Worm (Caenorhabditis elegans) whole organism, L4 larva: ENCODE results near the gene spon-1.

Experiments
- D1046.2 ChIP-seq: fragments of 200-800 bp; sonication (Bioruptor generic); IDR thresholded peaks from 2 replicates; pipeline ENCODE4 v1.3.6; 2022; ENCODE audit warnings: missing genetic modification characterization, missing compliant biosample characterization
- F37D6.2 ChIP-seq: sonication (generic microtip); optimal IDR thresholded peaks from 2 replicates; lab custom pipeline; 2016; ENCODE audit warnings: mild to moderate bottlenecking, missing genetic modification characterization, missing compliant biosample characterization
- T26A8.4 ChIP-seq: fragments of 200-800 bp; sonication (Bioruptor generic); IDR thresholded peaks from 2 replicates; pipeline ENCODE4 v1.3.6; 2022; ENCODE audit warnings: missing genetic modification characterization, missing compliant biosample characterization
- aha-1 ChIP-seq: fragments of 150-350 bp; peaks from one replicate; lab custom pipeline; 2014; ENCODE audit warnings: missing biosample characterization, missing genetic modification characterization
- ama-1 ChIP-seq: fragments of 150-350 bp; optimal IDR thresholded peaks from 2 replicates; lab custom pipeline; 2014; ENCODE audit warnings: inconsistent platforms, mixed read lengths
- attf-4 ChIP-seq: sonication (generic microtip); optimal IDR thresholded peaks from 3 replicates; lab custom pipeline; 2017; ENCODE audit warnings: missing biosample characterization, missing genetic modification characterization
- ceh-20 ChIP-seq: fragments of 200-800 bp; sonication (Bioruptor generic); IDR thresholded peaks from 2 replicates; pipeline ENCODE4 v1.3.6; 2022; ENCODE audit warnings: missing genetic modification reagents, missing genetic modification characterization, missing compliant biosample characterization
- ceh-28 ChIP-seq: fragments of 150-350 bp; optimal IDR thresholded peaks from 2 replicates; lab custom pipeline; 2014; ENCODE audit warnings: missing biosample characterization, missing genetic modification reagents, missing genetic modification characterization
- ceh-44 ChIP-seq: fragments of 200-800 bp; sonication (Bioruptor generic); IDR thresholded peaks from 2 replicates; pipeline ENCODE4 v1.3.6; 2022; ENCODE audit warnings: missing genetic modification reagents, missing genetic modification characterization, missing compliant biosample characterization
- ctbp-1 ChIP-seq: fragments of 200-800 bp; sonication (Bioruptor generic); IDR thresholded peaks from 2 replicates; pipeline ENCODE4 v1.3.6; 2022; ENCODE audit warnings: missing genetic modification reagents, missing genetic modification characterization, missing compliant biosample characterization
- daf-12 ChIP-seq: fragments of 150-350 bp; optimal IDR thresholded peaks from 2 replicates; lab custom pipeline; 2014; ENCODE audit warnings: missing biosample characterization, missing genetic modification reagents, missing genetic modification characterization
- daf-8 ChIP-seq: fragments of 200-800 bp; sonication (Bioruptor generic); IDR thresholded peaks from 2 replicates; pipeline ENCODE4 v1.3.6; 2022; ENCODE audit warnings: missing genetic modification characterization, missing compliant biosample characterization
- dmd-6 ChIP-seq: fragments of 200-800 bp; sonication (Bioruptor generic); IDR thresholded peaks from 2 replicates; pipeline ENCODE4 v1.3.6; 2022; ENCODE audit warnings: missing genetic modification reagents, missing genetic modification characterization, missing compliant biosample characterization
- dmd-9 ChIP-seq: fragments of 200-800 bp; sonication (Bioruptor generic); IDR thresholded peaks from 2 replicates; pipeline ENCODE4 v1.3.6; 2022; ENCODE audit warnings: missing genetic modification reagents, missing genetic modification characterization, missing compliant biosample characterization
- duxl-1 ChIP-seq: sonication (generic microtip); optimal IDR thresholded peaks from 2 replicates; lab custom pipeline; 2016; ENCODE audit warnings: mild to moderate bottlenecking, missing genetic modification characterization, moderate library complexity, missing compliant biosample characterization; ENCODE audit not compliant: poor library complexity
- dve-1 ChIP-seq: sonication (generic microtip); optimal IDR thresholded peaks from 2 replicates; lab custom pipeline; 2017; ENCODE audit warnings: antibody characterized with exemption, mild to moderate bottlenecking, missing genetic modification characterization, missing compliant biosample characterization; ENCODE audit not compliant: insufficient read depth
- egl-43 ChIP-seq: fragments of 200-800 bp; sonication (Bioruptor generic); IDR thresholded peaks from 2 replicates; pipeline ENCODE4 v1.3.6; 2022; ENCODE audit warnings: missing genetic modification reagents, missing genetic modification characterization, missing compliant biosample characterization
- gei-8 ChIP-seq: fragments of 200-800 bp; sonication (Bioruptor generic); optimal IDR thresholded peaks from 2 replicates; lab custom pipeline; 2018; ENCODE audit warnings: mild to moderate bottlenecking, missing genetic modification characterization, missing compliant biosample characterization
- hif-1 ChIP-seq, 2 experiments: sonication (generic microtip); optimal IDR thresholded peaks; 2 replicates each; lab custom pipeline; 2016 to 2017; ENCODE audit warnings: missing compliant biosample characterization in 2 of 2, missing genetic modification characterization in 2 of 2, missing genetic modification reagents in 2 of 2, missing genotype in 2 of 2, mild to moderate bottlenecking in 1 of 2
- hlh-11 ChIP-seq: fragments of 200-800 bp; sonication (Bioruptor generic); optimal IDR thresholded peaks from 2 replicates; lab custom pipeline; 2018; ENCODE audit warnings: mild to moderate bottlenecking, missing genetic modification characterization, missing compliant biosample characterization
- hmg-1.1 ChIP-seq: fragments of 200-800 bp; sonication (Bioruptor generic); IDR thresholded peaks from 2 replicates; pipeline ENCODE4 v1.3.6; 2022; ENCODE audit warnings: missing genetic modification reagents, missing genetic modification characterization, missing compliant biosample characterization
- jun-1 ChIP-seq: fragments of 150-350 bp; optimal IDR thresholded peaks from 2 replicates; lab custom pipeline; 2014; ENCODE audit warnings: missing biosample characterization, missing genetic modification reagents, missing genetic modification characterization
- lin-13 ChIP-seq: fragments of 150-350 bp; optimal IDR thresholded peaks from 2 replicates; lab custom pipeline; 2014; ENCODE audit warnings: missing biosample characterization, missing genetic modification reagents, missing genetic modification characterization
- lir-3 ChIP-seq: sonication (generic microtip); optimal IDR thresholded peaks from 2 replicates; lab custom pipeline; 2016; ENCODE audit warnings: mild to moderate bottlenecking, missing genetic modification characterization, missing compliant biosample characterization
- lsy-2 ChIP-seq, 2 experiments: fragments of 150-350 bp in 1 of 2; sonication (generic microtip) in 1 of 2; optimal IDR thresholded peaks; 2 replicates each; lab custom pipeline; 2014 to 2017; ENCODE audit warnings: missing biosample characterization in 2 of 2, missing genetic modification characterization in 2 of 2
- madf-5 ChIP-seq, 2 experiments: fragments of 200-800 bp; sonication (Bioruptor generic); IDR thresholded peaks; 2 replicates each; pipeline ENCODE4 v1.3.6; 2022; ENCODE audit warnings: missing compliant biosample characterization in 2 of 2, missing genetic modification characterization in 2 of 2
- madf-9 ChIP-seq: fragments of 200-800 bp; sonication (Bioruptor generic); conservative IDR thresholded peaks from 2 replicates; pipeline ENCODE4 v1.3.6; 2022; ENCODE audit warnings: missing genetic modification reagents, missing genetic modification characterization, missing compliant biosample characterization
- mep-1 ChIP-seq: fragments of 150-350 bp; sonication (generic microtip); optimal IDR thresholded peaks from 3 replicates; lab custom pipeline; 2014; ENCODE audit warnings: missing biosample characterization, missing genetic modification characterization
- mes-2 ChIP-seq: sonication (generic microtip); optimal IDR thresholded peaks from 2 replicates; lab custom pipeline; 2016; ENCODE audit warnings: missing genotype, mild to moderate bottlenecking, missing genetic modification characterization, missing compliant biosample characterization; ENCODE audit not compliant: poor library complexity, severe bottlenecking
- nhr-10 ChIP-seq: fragments of 150-350 bp; optimal IDR thresholded peaks from 2 replicates; lab custom pipeline; 2014; ENCODE audit warnings: missing biosample characterization, missing genetic modification characterization
- nhr-11 ChIP-seq: fragments of 150-350 bp; optimal IDR thresholded peaks from 2 replicates; lab custom pipeline; 2014; ENCODE audit warnings: missing biosample characterization, missing genetic modification characterization
- nhr-28 ChIP-seq: fragments of 150-350 bp; optimal IDR thresholded peaks from 2 replicates; lab custom pipeline; 2014; ENCODE audit warnings: missing biosample characterization, missing genetic modification characterization
- nhr-41 ChIP-seq: fragments of 200-800 bp; sonication (Bioruptor generic); IDR thresholded peaks from 2 replicates; pipeline ENCODE4 v1.3.6; 2022; ENCODE audit warnings: missing genetic modification reagents, missing genetic modification characterization, missing compliant biosample characterization
- nhr-76 ChIP-seq: fragments of 150-350 bp; optimal IDR thresholded peaks from 2 replicates; lab custom pipeline; 2014; ENCODE audit warnings: missing biosample characterization, missing genetic modification characterization
- pqm-1 ChIP-seq: sonication (generic microtip); optimal IDR thresholded peaks from 2 replicates; lab custom pipeline; 2017; ENCODE audit warnings: missing biosample characterization, missing genetic modification characterization
- snpc-4 ChIP-seq: fragments of 150-350 bp; optimal IDR thresholded peaks from 2 replicates; lab custom pipeline; 2014; ENCODE audit warnings: missing biosample characterization, missing genetic modification characterization
- spr-1 ChIP-seq: sonication (generic microtip); optimal IDR thresholded peaks from 2 replicates; lab custom pipeline; 2016; ENCODE audit warnings: mild to moderate bottlenecking, missing genetic modification characterization, missing compliant biosample characterization
- tag-97 ChIP-seq: fragments of 200-800 bp; sonication (Bioruptor generic); IDR thresholded peaks from 2 replicates; pipeline ENCODE4 v1.3.6; 2022; ENCODE audit warnings: missing genetic modification characterization, missing compliant biosample characterization
- unc-39 ChIP-seq: sonication (generic microtip); optimal IDR thresholded peaks from 2 replicates; lab custom pipeline; 2017; ENCODE audit warnings: missing biosample characterization, missing genetic modification characterization
- unc-62 ChIP-seq, 3 experiments: fragments of 150-350 bp in 1 of 3; sonication (generic microtip); optimal IDR thresholded peaks in 2 of 3; peaks in 1 of 3; 1 replicate in 1 of 3; 2 replicates in 2 of 3; lab custom pipeline; 2014 to 2017; ENCODE audit warnings: missing biosample characterization in 3 of 3, missing genetic modification characterization in 3 of 3, missing genetic modification reagents in 3 of 3, missing genotype in 1 of 3
- vab-7 ChIP-seq: fragments of 200-800 bp; sonication (Bioruptor generic); IDR thresholded peaks from 2 replicates; pipeline ENCODE4 v1.3.6; 2022; ENCODE audit warnings: missing genetic modification reagents, missing genetic modification characterization, missing compliant biosample characterization
- zfp-2 ChIP-seq: sonication (generic microtip); optimal IDR thresholded peaks from 2 replicates; lab custom pipeline; 2016; ENCODE audit warnings: mild to moderate bottlenecking, missing genetic modification characterization, missing compliant biosample characterization
- zfp-3 ChIP-seq: fragments of 200-800 bp; sonication (Bioruptor generic); conservative IDR thresholded peaks from 2 replicates; pipeline ENCODE4 v1.3.6; 2022; ENCODE audit warnings: missing genetic modification reagents, missing genetic modification characterization, missing compliant biosample characterization
- zip-11 ChIP-seq: fragments of 200-800 bp; sonication (Bioruptor generic); IDR thresholded peaks from 2 replicates; pipeline ENCODE4 v1.3.6; 2022; ENCODE audit warnings: missing genetic modification characterization, missing compliant biosample characterization
- ztf-11 ChIP-seq: fragments of 150-350 bp; optimal IDR thresholded peaks from 2 replicates; lab custom pipeline; 2014; ENCODE audit warnings: missing biosample characterization, missing genetic modification characterization

The spon-1 gene

DNA sequence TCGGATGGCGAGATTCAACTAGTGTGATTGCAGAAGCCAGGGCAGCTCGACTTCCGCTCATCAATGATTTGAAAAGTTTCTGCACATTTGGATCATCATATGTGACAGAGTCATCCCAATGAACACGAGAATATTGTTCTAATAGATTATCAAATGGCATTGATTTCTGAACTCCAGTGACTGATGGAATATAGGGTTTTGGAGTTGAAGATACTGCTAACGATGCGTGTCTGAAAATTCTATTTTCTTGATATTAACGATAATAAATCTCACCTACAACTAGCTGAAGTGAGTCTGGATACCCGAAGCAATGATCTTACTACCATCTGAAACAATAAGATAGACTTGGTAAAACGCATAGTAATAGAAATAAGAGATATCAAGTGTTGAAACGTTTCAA is 15.5 kb upstream of the spon-1 start, which contains the start of gene mmaa-1 (continued):
- TF ChIP-seq jun-1 (tag; lab: Kevin White, UChicago) = no peak
- TF ChIP-seq dmd-6 (GFP tag; lab: Robert Waterston, UW) = peak; percentile 44
- TF ChIP-seq ztf-11 (tag; lab: Kevin White, UChicago) = no peak
- no peak for TF ChIP-seq zip-11 (GFP tag; lab: Robert Waterston, UW)
- no peak for TF ChIP-seq madf-9 (GFP tag; lab: Robert Waterston, UW)
- TF ChIP-seq aha-1 (tag; lab: Kevin White, UChicago) = no peak
- no peak for TF ChIP-seq lin-13 (GFP tag; lab: Kevin White, UChicago)
- no peak for TF ChIP-seq ctbp-1 (GFP tag; lab: Robert Waterston, UW)
- TF ChIP-seq nhr-11 (tag; lab: Kevin White, UChicago) = no peak
- no peak for TF ChIP-seq F37D6.2 (tag; lab: Kevin White, UChicago)
- no peak for TF ChIP-seq tag-97 (GFP tag; lab: Robert Waterston, UW)
- TF ChIP-seq dve-1 (tag; lab: Kevin White, UChicago) = no peak
- TF ChIP-seq mep-1 (tag; lab: Kevin White, UChicago) = no peak
- TF ChIP-seq zfp-2 (tag; lab: Kevin White, UChicago) = no peak
- peak; percentile 54; the same call in 1 of the 2 replicates for TF ChIP-seq T26A8.4
- TF ChIP-seq snpc-4 (tag; lab: Kevin White, UChicago) = no peak
- no peak for TF ChIP-seq ceh-20 (GFP tag; lab: Robert Waterston, UW)
- peak; percentile 70 for TF ChIP-seq ama-1 (lab: Kevin White, UChicago)
- TF ChIP-seq lsy-2 (tag; optimal IDR thresholded peaks at IDR 0.05; lab: Kevin White, UChicago) = no peak
- no peak for TF ChIP-seq mes-2
- TF ChIP-seq ceh-28 (tag; lab: Kevin White, UChicago) = no peak
- TF ChIP-seq spr-1 = no peak
- no peak for TF ChIP-seq dmd-9
- TF ChIP-seq egl-43 (GFP tag; lab: Robert Waterston, UW) = no peak
- no peak for TF ChIP-seq hlh-11 (tag; lab: Kevin White, UChicago)
- peak in 1 of 2 experiments; percentile 1 for TF ChIP-seq hif-1 (tag; optimal IDR thresholded peaks at IDR 0.05; lab: Kevin White, UChicago)
- no peak for TF ChIP-seq daf-8 (GFP tag; lab: Robert Waterston, UW)
- no peak for TF ChIP-seq unc-39 (tag; lab: Kevin White, UChicago)
- no peak for TF ChIP-seq ceh-44 (GFP tag; lab: Robert Waterston, UW)
- no peak for TF ChIP-seq vab-7
- no peak for TF ChIP-seq lir-3 (tag; lab: Kevin White, UChicago)
- TF ChIP-seq D1046.2 = no peak
- no peak for TF ChIP-seq pqm-1
- 0 out of 4 replicates have a peak, but pooled peaks of 1 of the 2 experiments have one; percentile 13 for TF ChIP-seq madf-5 (GFP tag; IDR thresholded peaks at IDR 0.05; lab: Robert Waterston, UW)
- no peak for TF ChIP-seq daf-12 (tag; lab: Kevin White, UChicago)
- peak; percentile 85; the same call in 1 of the 2 replicates for TF ChIP-seq zfp-3 (GFP tag; lab: Robert Waterston, UW)

ce11 chrII:7102288-7102687 is 14.1 kb upstream of the spon-1 start:
- TF ChIP-seq hif-1 (tag; optimal IDR thresholded peaks at IDR 0.05; lab: Kevin White, UChicago) (peak in 1 of 2 experiments; percentile 99), nhr-28 (tag; lab: Kevin White, UChicago) (peak; percentile 25), attf-4 (tag; lab: Kevin White, UChicago) (no peak), ceh-20 (GFP tag; lab: Robert Waterston, UW) (no peak), nhr-76 (tag; lab: Kevin White, UChicago) (no peak), mep-1 (tag; lab: Kevin White, UChicago) (no peak), nhr-10 (tag; lab: Kevin White, UChicago) (no peak), nhr-41 (no peak), duxl-1 (tag; lab: Kevin White, UChicago) (no peak), spr-1 (no peak), lsy-2 (tag; optimal IDR thresholded peaks at IDR 0.05; lab: Kevin White, UChicago) (peak in 1 of 2 experiments; percentile 47), dmd-6 (GFP tag; lab: Robert Waterston, UW) (peak; percentile 41), unc-62 (GFP tag; optimal IDR thresholded peaks at IDR 0.05 in 1 of 2; lab: Kevin White, UChicago) (no peak), unc-62 (tag; optimal IDR thresholded peaks at IDR 0.05; lab: Kevin White, UChicago) (no peak), hmg-1.1 (GFP tag; lab: Robert Waterston, UW) (peak; percentile 14; the same call in 1 of the 2 replicates), hlh-11 (tag; lab: Kevin White, UChicago) (peak; percentile 16), gei-8 (no peak)
- TF ChIP-seq, all 104 proteins: peak for 6
